Fruit fly (Drosophila melanogaster) whole organism: Measurements from ENCODE around the gene CG33234.

Experiments
- CG8478 ChIP-seq: fragments of >200 bp; optimal IDR thresholded peaks from 2 replicates; lab custom pipeline; 2018; ENCODE audit warnings: inconsistent platforms
- Dll ChIP-seq: fragments of >200 bp; optimal IDR thresholded peaks from 2 replicates; lab custom pipeline; 2017
- EcR ChIP-seq, 2 experiments: fragments of >200 bp; optimal IDR thresholded peaks; 2 replicates each; lab custom pipeline; 2017; ENCODE audit warnings: missing biosample characterization in 2 of 2, missing genetic modification characterization in 2 of 2, missing genetic modification reagents in 2 of 2
- pan ChIP-seq: fragments of >200 bp; optimal IDR thresholded peaks from 2 replicates; lab custom pipeline; 2017
- psq ChIP-seq: fragments of >200 bp; optimal IDR thresholded peaks from 2 replicates; lab custom pipeline; 2017
- usp ChIP-seq: fragments of >200 bp; optimal IDR thresholded peaks from 2 replicates; lab custom pipeline; 2017; ENCODE audit warnings: missing biosample characterization, missing genetic modification characterization, mixed read lengths

DNA sequence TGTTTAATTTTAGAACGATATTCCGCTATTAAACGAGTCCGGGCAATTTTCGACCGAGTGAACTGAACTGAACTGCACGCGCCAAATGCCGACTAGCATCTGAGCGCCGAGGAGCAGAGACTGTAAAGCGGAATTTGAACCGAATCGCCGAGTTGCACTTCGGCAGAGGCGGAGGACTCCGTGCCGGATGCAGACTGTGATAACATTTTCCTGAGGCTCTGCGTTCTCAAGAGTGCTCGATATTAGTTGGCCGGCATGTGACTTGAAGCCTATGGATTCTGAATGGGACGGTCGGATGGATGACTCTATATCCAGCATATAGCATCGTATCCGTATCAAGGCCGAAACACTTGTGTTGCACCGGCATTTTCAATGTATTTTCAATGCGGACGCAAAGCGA, 31.5 kb upstream of the CG33234 start, which contains the start of gene Pxn:
- TF ChIP-seq psq (lab: Kevin White, UChicago) (no peak), usp (GFP tag; lab: Kevin White, UChicago) (no peak), CG8478 (lab: Kevin White, UChicago) (no peak), EcR (GFP tag; optimal IDR thresholded peaks at IDR 0.05; lab: Kevin White, UChicago) (no peak), pan (lab: Kevin White, UChicago) (no peak), Dll (no peak)
